Worm (Caenorhabditis elegans): Measurements from ENCODE around the gene dolk-1.

ce11 chrIII:11931960-11932359, 1.5 kb downstream of the dolk-1 start:
- TF ChIP-seq tbx-11 (GFP tag; IDR thresholded peaks at IDR 0.05), result no peak; the same call in 1 of the 2 replicates
- TF ChIP-seq ceh-36 (tag; optimal IDR thresholded peaks at IDR 0.05), result no peak
- TF ChIP-seq hmbx-1 (tag; optimal IDR thresholded peaks at IDR 0.05), result no peak
